Worm (Caenorhabditis elegans) whole organism, L3 larva: ENCODE results near the gene Y42H9AR.5.

Experiments
- ZK546.5 ChIP-seq: sonication (generic microtip); optimal IDR thresholded peaks from 2 replicates; lab custom pipeline; 2017; ENCODE audit warnings: missing biosample characterization, missing genetic modification characterization
- unc-62 ChIP-seq: fragments of 150-350 bp; sonication (generic microtip); optimal IDR thresholded peaks from 4 replicates; lab custom pipeline; 2014; ENCODE audit warnings: missing biosample characterization, missing genetic modification reagents, missing genetic modification characterization

Y42H9AR.5 gene

ce11 chrIV:8153163-8153562 is 50.8 kb downstream of the Y42H9AR.5 start:
- no peak for TF ChIP-seq ZK546.5 (tag; lab: Kevin White, UChicago)
- no peak for TF ChIP-seq unc-62 (GFP tag; lab: Kevin White, UChicago)
